Worm (Caenorhabditis elegans): ENCODE data around the gene F49C12.15.
A peak's percentile ranks its signal among the peaks of the same experiment; 100 is the strongest.
"Not testable (repeated sequence)": the region's sequence is repeated elsewhere in the genome, so short reads cannot be mapped to it uniquely, and the experiment has no call there.

The F49C12.15 gene

ce11 chrIV:9310935-9311566, 13.2 kb upstream of the F49C12.15 start:
- TF ChIP-seq ref-1 (GFP tag; conservative IDR thresholded peaks at IDR 0.05) (no peak), T22C8.4 (GFP tag; IDR thresholded peaks at IDR 0.05) (no peak), med-1 (GFP tag; optimal IDR thresholded peaks at IDR 0.05; ENCODE audit: insufficient read depth) (no peak), ztf-23 (GFP tag; IDR thresholded peaks at IDR 0.05) (no peak), ztf-29 (GFP tag; IDR thresholded peaks at IDR 0.05) (no peak), tab-1 (GFP tag; IDR thresholded peaks at IDR 0.05) (no peak), cog-1 (tag; optimal IDR thresholded peaks at IDR 0.05) (no peak), flt-1 (GFP tag; IDR thresholded peaks at IDR 0.05) (no peak), klf-2 (GFP tag; conservative IDR thresholded peaks at IDR 0.05) (no peak)

ce11 chrIV:9312827-9313226, 11.4 kb upstream of the F49C12.15 start, which contains the start of gene F49C12.7:
Gene F49C12.7 (minus strand): TSS chrIV:9312927.
- not testable (repeated sequence) for TF ChIP-seq ztf-23, ztf-29, flt-1 (GFP tag; IDR thresholded peaks at IDR 0.05)

ce11 chrIV:9316068-9316681, 8.1 kb upstream of the F49C12.15 start, which contains the start of the genes F49C12.9 and rpn-7:
Gene F49C12.9 (minus strand): TSS chrIV:9316215.
Gene rpn-7 (plus strand): TSS chrIV:9316631.
- TF ChIP-seq med-1 (GFP tag; optimal IDR thresholded peaks at IDR 0.05; ENCODE audit: insufficient read depth) (peak; percentile 86), klf-2 (GFP tag; conservative IDR thresholded peaks at IDR 0.05) (no peak; the same call in 1 of the 2 replicates), ztf-29 (GFP tag; IDR thresholded peaks at IDR 0.05) (no peak), T22C8.4 (GFP tag; IDR thresholded peaks at IDR 0.05) (no peak), cog-1 (tag; optimal IDR thresholded peaks at IDR 0.05) (peak; percentile 52), flt-1 (GFP tag; IDR thresholded peaks at IDR 0.05) (no peak; the same call in none of the 2 replicates), ref-1 (GFP tag; conservative IDR thresholded peaks at IDR 0.05) (no peak), ztf-23 (GFP tag; IDR thresholded peaks at IDR 0.05) (peak; percentile 85), tab-1 (GFP tag; IDR thresholded peaks at IDR 0.05) (peak; percentile 81)

- TF ChIP-seq cog-1 (tag; optimal IDR thresholded peaks at IDR 0.05) (no peak), ztf-23 (GFP tag; IDR thresholded peaks at IDR 0.05) (no peak), ref-1 (GFP tag; conservative IDR thresholded peaks at IDR 0.05) (no peak), klf-2 (GFP tag; conservative IDR thresholded peaks at IDR 0.05) (no peak), ztf-29 (GFP tag; IDR thresholded peaks at IDR 0.05) (no peak), T22C8.4 (GFP tag; IDR thresholded peaks at IDR 0.05) (no peak), flt-1 (GFP tag; IDR thresholded peaks at IDR 0.05) (no peak), med-1 (GFP tag; optimal IDR thresholded peaks at IDR 0.05; ENCODE audit: insufficient read depth) (no peak), tab-1 (GFP tag; IDR thresholded peaks at IDR 0.05) (no peak)
Measured at ce11 chrIV:9318147-9318546, 6.1 kb upstream of the F49C12.15 start.

ce11 chrIV:9319080-9319479, 5.2 kb upstream of the F49C12.15 start, which contains the start of the genes F49C12.11 and nemt-1:
Gene F49C12.11 (plus strand): TSS chrIV:9319380.
Gene nemt-1 (minus strand): TSS chrIV:9319439.
- no peak for TF ChIP-seq ztf-23 (GFP tag; IDR thresholded peaks at IDR 0.05)
- TF ChIP-seq T22C8.4 (GFP tag; IDR thresholded peaks at IDR 0.05): no peak
- TF ChIP-seq tab-1 (GFP tag; IDR thresholded peaks at IDR 0.05): no peak
- no peak for TF ChIP-seq ztf-29 (GFP tag; IDR thresholded peaks at IDR 0.05)
- TF ChIP-seq ref-1 (GFP tag; conservative IDR thresholded peaks at IDR 0.05): no peak
- no peak for TF ChIP-seq klf-2 (GFP tag; conservative IDR thresholded peaks at IDR 0.05)
- TF ChIP-seq flt-1 (GFP tag; IDR thresholded peaks at IDR 0.05): no peak
- no peak for TF ChIP-seq cog-1 (tag; optimal IDR thresholded peaks at IDR 0.05)
- no peak for TF ChIP-seq med-1 (GFP tag; optimal IDR thresholded peaks at IDR 0.05; ENCODE audit: insufficient read depth)

ce11 chrIV:9320023-9320422, 4.2 kb upstream of the F49C12.15 start:
- TF ChIP-seq tab-1 (GFP tag; IDR thresholded peaks at IDR 0.05): no peak
- no peak for TF ChIP-seq cog-1 (tag; optimal IDR thresholded peaks at IDR 0.05)
- no peak for TF ChIP-seq klf-2 (GFP tag; conservative IDR thresholded peaks at IDR 0.05)
- no peak for TF ChIP-seq T22C8.4 (GFP tag; IDR thresholded peaks at IDR 0.05)

- no peak for TF ChIP-seq med-1 (GFP tag; optimal IDR thresholded peaks at IDR 0.05; ENCODE audit: insufficient read depth)
- 0 out of 2 replicates have a peak, but pooled peaks have one; percentile 46 for TF ChIP-seq T22C8.4 (GFP tag; IDR thresholded peaks at IDR 0.05)
- no peak for TF ChIP-seq ztf-29 (GFP tag; IDR thresholded peaks at IDR 0.05)
Measured at ce11 chrIV:9321039-9321851, 3.0 kb upstream of the F49C12.15 start, which contains the start of the genes F49C12.12 and vha-17. Gene F49C12.12 (minus strand): TSS chrIV:9321089. Gene vha-17 (plus strand): TSS chrIV:9321801.

ce11 chrIV:9322489-9322888, 1.8 kb upstream of the F49C12.15 start:
- TF ChIP-seq flt-1 (GFP tag; IDR thresholded peaks at IDR 0.05) (no peak), ztf-23 (GFP tag; IDR thresholded peaks at IDR 0.05) (no peak), tab-1 (GFP tag; IDR thresholded peaks at IDR 0.05) (no peak), med-1 (GFP tag; optimal IDR thresholded peaks at IDR 0.05; ENCODE audit: insufficient read depth) (no peak), T22C8.4 (GFP tag; IDR thresholded peaks at IDR 0.05) (no peak), ref-1 (GFP tag; conservative IDR thresholded peaks at IDR 0.05) (no peak), klf-2 (GFP tag; conservative IDR thresholded peaks at IDR 0.05) (no peak), cog-1 (tag; optimal IDR thresholded peaks at IDR 0.05) (no peak), ztf-29 (GFP tag; IDR thresholded peaks at IDR 0.05) (no peak)

- TF ChIP-seq T22C8.4 (GFP tag; IDR thresholded peaks at IDR 0.05) (no peak), flt-1 (GFP tag; IDR thresholded peaks at IDR 0.05) (no peak), ztf-29 (GFP tag; IDR thresholded peaks at IDR 0.05) (no peak), klf-2 (GFP tag; conservative IDR thresholded peaks at IDR 0.05) (no peak), ref-1 (GFP tag; conservative IDR thresholded peaks at IDR 0.05) (no peak), med-1 (GFP tag; optimal IDR thresholded peaks at IDR 0.05; ENCODE audit: insufficient read depth) (no peak), tab-1 (GFP tag; IDR thresholded peaks at IDR 0.05) (no peak), ztf-23 (GFP tag; IDR thresholded peaks at IDR 0.05) (no peak), cog-1 (tag; optimal IDR thresholded peaks at IDR 0.05) (no peak)
Measured at ce11 chrIV:9327706-9328105, 3.5 kb downstream of the F49C12.15 start, which contains the start of gene clec-183. Gene clec-183 (plus strand): TSS chrIV:9328006.
